Fruit fly (Drosophila melanogaster) whole organism, embryonic: Measurements from ENCODE around the gene CG45045.

Experiments used
- ATbp ChIP-seq: fragments of 200-800 bp; sonication (Bioruptor generic); optimal IDR thresholded peaks from 2 replicates; lab custom pipeline; 2017; ENCODE audit warnings: missing biosample characterization, mild to moderate bottlenecking, missing genetic modification characterization, missing genetic modification reagents
- Abd-B ChIP-seq: fragments of 200-800 bp; sonication (Bioruptor generic); optimal IDR thresholded peaks from 2 replicates; lab custom pipeline; 2018; ENCODE audit warnings: missing biosample characterization, mild to moderate bottlenecking, missing genetic modification characterization, moderate library complexity
- Aef1 ChIP-seq: fragments of 200-800 bp; sonication (Bioruptor generic); IDR thresholded peaks from 3 replicates; pipeline ENCODE4 v1.3.6; 2022; ENCODE audit warnings: missing biosample characterization, missing genetic modification characterization
- Asciz ChIP-seq: fragments of 200-800 bp; sonication (Bioruptor generic); optimal IDR thresholded peaks from 2 replicates; lab custom pipeline; 2017; ENCODE audit warnings: missing biosample characterization, mild to moderate bottlenecking, missing genetic modification characterization, missing genetic modification reagents
- Awh ChIP-seq: fragments of 200-800 bp; sonication (Bioruptor generic); IDR thresholded peaks from 2 replicates; pipeline ENCODE4, ENCODE4 v1.3.6; 2022; ENCODE audit warnings: missing biosample characterization, missing genetic modification characterization
- Bteb2 ChIP-seq: fragments of 200-800 bp; sonication (Bioruptor generic); optimal IDR thresholded peaks from 2 replicates; lab custom pipeline; 2016; ENCODE audit warnings: missing biosample characterization, missing genetic modification characterization
- CG11085 ChIP-seq: fragments of 200-800 bp; sonication (Bioruptor generic); IDR thresholded peaks from 2 replicates; pipeline ENCODE4 v1.3.6; 2022; ENCODE audit warnings: missing biosample characterization, missing genetic modification characterization
- CG12071 ChIP-seq: fragments of 200-800 bp; sonication (Bioruptor generic); optimal IDR thresholded peaks from 3 replicates; lab custom pipeline; 2018; ENCODE audit warnings: missing biosample characterization, mild to moderate bottlenecking, missing genetic modification characterization
- CG12219 ChIP-seq: fragments of 200-800 bp; sonication (Bioruptor generic); optimal IDR thresholded peaks from 3 replicates; lab custom pipeline; 2018; ENCODE audit warnings: missing biosample characterization, mild to moderate bottlenecking, missing genetic modification characterization
- CG12659 ChIP-seq: fragments of 200-800 bp; sonication (Bioruptor generic); optimal IDR thresholded peaks from 3 replicates; lab custom pipeline; 2017; ENCODE audit warnings: mild to moderate bottlenecking, missing biosample characterization, missing genetic modification reagents, missing genetic modification characterization
- CG13287 ChIP-seq: fragments of 200-800 bp; sonication (Bioruptor generic); IDR thresholded peaks from 2 replicates; pipeline ENCODE4 v1.3.6; 2022; ENCODE audit warnings: missing biosample characterization, missing genetic modification characterization; ENCODE audit not compliant: partially characterized antibody
- CG1602 ChIP-seq: fragments of 200-800 bp; sonication (Bioruptor generic); optimal IDR thresholded peaks from 3 replicates; lab custom pipeline; 2016; ENCODE audit warnings: missing biosample characterization, missing genetic modification characterization
- CG17186 ChIP-seq: fragments of 200-800 bp; sonication (Bioruptor generic); optimal IDR thresholded peaks from 3 replicates; lab custom pipeline; 2017; ENCODE audit warnings: missing biosample characterization, missing genetic modification reagents, missing genetic modification characterization
- CG17568 ChIP-seq: fragments of 200-800 bp; sonication (Bioruptor generic); optimal IDR thresholded peaks from 2 replicates; lab custom pipeline; 2018; ENCODE audit warnings: missing biosample characterization, mild to moderate bottlenecking, missing genetic modification characterization, moderate library complexity
- CG2129 ChIP-seq: fragments of 200-800 bp; sonication (Bioruptor generic); IDR thresholded peaks from 2 replicates; pipeline ENCODE4 v1.3.6; 2022; ENCODE audit warnings: missing biosample characterization, missing genetic modification characterization; ENCODE audit not compliant: partially characterized antibody
- CG2678 ChIP-seq: fragments of 200-800 bp; sonication (Bioruptor generic); optimal IDR thresholded peaks from 3 replicates; lab custom pipeline; 2019; ENCODE audit warnings: missing biosample characterization, mild to moderate bottlenecking, missing genetic modification characterization, moderate library complexity
- CG2712 ChIP-seq: fragments of 200-800 bp; optimal IDR thresholded peaks from 3 replicates; lab custom pipeline; 2019; ENCODE audit warnings: missing biosample characterization, mild to moderate bottlenecking, missing genetic modification characterization, moderate library complexity
- CG31441 ChIP-seq: fragments of 200-800 bp; sonication (Bioruptor generic); IDR thresholded peaks from 2 replicates; pipeline ENCODE4 v1.3.6; 2022; ENCODE audit warnings: missing biosample characterization, missing genetic modification characterization
- CG3281 ChIP-seq: fragments of 200-800 bp; sonication (Bioruptor generic); optimal IDR thresholded peaks from 3 replicates; lab custom pipeline; 2017; ENCODE audit warnings: missing biosample characterization, mild to moderate bottlenecking, missing genetic modification characterization
- CG33557 ChIP-seq: fragments of 200-800 bp; sonication (Bioruptor generic); optimal IDR thresholded peaks from 2 replicates; lab custom pipeline; 2019; ENCODE audit warnings: missing biosample characterization, mild to moderate bottlenecking, missing genetic modification characterization, moderate library complexity
- CG4282 ChIP-seq: fragments of 200-800 bp; sonication (Bioruptor generic); optimal IDR thresholded peaks from 2 replicates; lab custom pipeline; 2016; ENCODE audit warnings: missing biosample characterization, missing genetic modification characterization
- CG8944 ChIP-seq: fragments of 200-800 bp; sonication (Bioruptor generic); optimal IDR thresholded peaks from 3 replicates; lab custom pipeline; 2016; ENCODE audit warnings: missing biosample characterization, missing genetic modification characterization
- Dip2 ChIP-seq: fragments of 200-800 bp; sonication (Bioruptor generic); IDR thresholded peaks from 2 replicates; pipeline ENCODE4 v1.3.6; 2022; ENCODE audit warnings: missing biosample characterization, missing genetic modification characterization
- Dp ChIP-seq: fragments of 200-800 bp; sonication (Bioruptor generic); optimal IDR thresholded peaks from 2 replicates; lab custom pipeline; 2018; ENCODE audit warnings: missing biosample characterization, mild to moderate bottlenecking, missing genetic modification characterization, moderate library complexity
- Fer3 ChIP-seq: fragments of 200-800 bp; sonication (Bioruptor generic); optimal IDR thresholded peaks from 2 replicates; lab custom pipeline; 2018; ENCODE audit warnings: missing biosample characterization, mild to moderate bottlenecking, missing genetic modification characterization, moderate library complexity
- Hand ChIP-seq: fragments of 200-800 bp; sonication (Bioruptor generic); optimal IDR thresholded peaks from 2 replicates; lab custom pipeline; 2017; ENCODE audit warnings: mild to moderate bottlenecking, missing biosample characterization, missing genetic modification reagents, missing genetic modification characterization
- Jarid2 ChIP-seq: fragments of 200-800 bp; sonication (Bioruptor generic); optimal IDR thresholded peaks from 3 replicates; lab custom pipeline; 2017; ENCODE audit warnings: mild to moderate bottlenecking, missing biosample characterization, missing genetic modification reagents, missing genetic modification characterization
- Mes4 ChIP-seq: fragments of 200-800 bp; sonication (Bioruptor generic); optimal IDR thresholded peaks from 2 replicates; lab custom pipeline; 2016; ENCODE audit warnings: missing biosample characterization, missing genetic modification characterization
- Side ChIP-seq: fragments of 200-800 bp; sonication (Bioruptor generic); optimal IDR thresholded peaks from 2 replicates; lab custom pipeline; 2016; ENCODE audit warnings: missing biosample characterization, missing genetic modification characterization
- Ssrp ChIP-seq: fragments of 200-800 bp; sonication (Bioruptor generic); optimal IDR thresholded peaks from 2 replicates; lab custom pipeline; 2018; ENCODE audit warnings: missing biosample characterization, mild to moderate bottlenecking, missing genetic modification characterization, moderate library complexity
- ato ChIP-seq: fragments of 200-800 bp; sonication (Bioruptor generic); IDR thresholded peaks from 2 replicates; pipeline ENCODE4 v1.3.6; 2022; ENCODE audit warnings: missing biosample characterization, missing genetic modification characterization; ENCODE audit not compliant: partially characterized antibody
- dimm ChIP-seq: fragments of 200-800 bp; sonication (Bioruptor generic); IDR thresholded peaks from 2 replicates; pipeline ENCODE4 v1.3.6; 2022; ENCODE audit warnings: missing biosample characterization, missing genetic modification characterization
- emc ChIP-seq: fragments of 200-800 bp; sonication (Bioruptor generic); optimal IDR thresholded peaks from 2 replicates; lab custom pipeline; 2016; ENCODE audit warnings: missing biosample characterization, missing genetic modification characterization
- en ChIP-seq: fragments of 200-800 bp; sonication (Bioruptor generic); optimal IDR thresholded peaks from 2 replicates; lab custom pipeline; 2016; ENCODE audit warnings: missing biosample characterization, missing genetic modification characterization
- fd96Cb ChIP-seq: fragments of 200-800 bp; sonication (Bioruptor generic); optimal IDR thresholded peaks from 2 replicates; lab custom pipeline; 2018; ENCODE audit warnings: missing biosample characterization, mild to moderate bottlenecking, missing genetic modification characterization, moderate library complexity
- jing ChIP-seq: fragments of 200-800 bp; sonication (Bioruptor generic); optimal IDR thresholded peaks from 2 replicates; lab custom pipeline; 2018; ENCODE audit warnings: missing biosample characterization, mild to moderate bottlenecking, missing genetic modification characterization
- kni ChIP-seq: fragments of 200-800 bp; sonication (Bioruptor generic); optimal IDR thresholded peaks from 3 replicates; lab custom pipeline; 2017; ENCODE audit warnings: mild to moderate bottlenecking, missing biosample characterization, missing genetic modification reagents, missing genetic modification characterization
- lbe ChIP-seq: fragments of 200-800 bp; sonication (Bioruptor generic); optimal IDR thresholded peaks from 2 replicates; lab custom pipeline; 2016; ENCODE audit warnings: missing biosample characterization, mild to moderate bottlenecking, missing genetic modification characterization
- mirr ChIP-seq: fragments of 200-800 bp; sonication (Bioruptor generic); optimal IDR thresholded peaks from 3 replicates; lab custom pipeline; 2018; ENCODE audit warnings: missing biosample characterization, mild to moderate bottlenecking, missing genetic modification characterization
- nmo ChIP-seq: fragments of 200-800 bp; sonication (Bioruptor generic); optimal IDR thresholded peaks from 2 replicates; lab custom pipeline; 2018; ENCODE audit warnings: missing biosample characterization, mild to moderate bottlenecking, missing genetic modification characterization, moderate library complexity
- oc ChIP-seq: fragments of 200-800 bp; sonication (Bioruptor generic); optimal IDR thresholded peaks from 2 replicates; lab custom pipeline; 2018; ENCODE audit warnings: missing biosample characterization, mild to moderate bottlenecking, missing genetic modification characterization, moderate library complexity
- odd ChIP-seq: fragments of 200-800 bp; sonication (Bioruptor generic); optimal IDR thresholded peaks from 2 replicates; lab custom pipeline; 2017; ENCODE audit warnings: missing biosample characterization, mild to moderate bottlenecking, missing genetic modification characterization
- pan ChIP-seq, 4 experiments: fragments of >200 bp in 3 of 4; fragments of 200-800 bp in 1 of 4; sonication (Bioruptor generic) in 1 of 4; optimal IDR thresholded peaks in 3 of 4; IDR thresholded peaks in 1 of 4; 2 replicates each; pipeline versions ENCODE4 v1.3.6 to Lab custom; 2017 to 2022; ENCODE audit warnings: missing biosample characterization in 2 of 4, missing genetic modification characterization in 2 of 4, mixed read lengths in 1 of 4
- psq ChIP-seq: fragments of 200-800 bp; sonication (Bioruptor generic); optimal IDR thresholded peaks from 2 replicates; lab custom pipeline; 2017; ENCODE audit warnings: missing biosample characterization, missing genetic modification characterization
- rib ChIP-seq: fragments of 200-800 bp; sonication (Bioruptor generic); IDR thresholded peaks from 2 replicates; pipeline ENCODE4 v1.3.6; 2022; ENCODE audit warnings: missing biosample characterization, missing genetic modification characterization
- row ChIP-seq: fragments of 200-800 bp; sonication (Bioruptor generic); IDR thresholded peaks from 3 replicates; pipeline ENCODE4 v1.3.6; 2022; ENCODE audit warnings: missing biosample characterization, missing genetic modification characterization
- slbo ChIP-seq: fragments of 200-800 bp; sonication (Bioruptor generic); IDR thresholded peaks from 2 replicates; pipeline ENCODE4 v1.3.6; 2022; ENCODE audit warnings: missing biosample characterization, missing genetic modification characterization
- so ChIP-seq: fragments of 200-800 bp; sonication (Bioruptor generic); IDR thresholded peaks from 3 replicates; pipeline ENCODE4 v1.3.6; 2022; ENCODE audit warnings: missing biosample characterization, missing genetic modification characterization
- tll ChIP-seq, 2 experiments: fragments of 200-800 bp in 1 of 2; fragments of >200 bp in 1 of 2; sonication (Bioruptor generic) in 1 of 2; optimal IDR thresholded peaks; 2 replicates each; lab custom pipeline; 2017 to 2019; ENCODE audit warnings: missing biosample characterization in 2 of 2, missing genetic modification characterization in 2 of 2, mild to moderate bottlenecking in 1 of 2, moderate library complexity in 1 of 2
- z ChIP-seq: fragments of 200-800 bp; sonication (Bioruptor generic); IDR thresholded peaks from 3 replicates; pipeline ENCODE4 v1.3.6; 2022; ENCODE audit warnings: missing biosample characterization, missing genetic modification characterization

CG45045 gene

dm6 chr3R:17655040-17655439 is 12.3 kb upstream of the CG45045 start (continued):
- TF ChIP-seq CG2129 (GFP tag; lab: Robert Waterston, UW) (no peak), Aef1 (GFP tag; lab: Robert Waterston, UW) (no peak), z (GFP tag; lab: Robert Waterston, UW) (no peak), oc (no peak), CG17186 (no peak), Asciz (GFP tag; lab: Kevin White, UChicago) (peak; percentile 38), nmo (GFP tag; lab: Kevin White, UChicago) (no peak), ato (GFP tag; lab: Robert Waterston, UW) (no peak), psq (GFP tag; lab: Kevin White, UChicago) (no peak), CG11085 (no peak), row (GFP tag; lab: Robert Waterston, UW) (no peak), Dip2 (no peak), CG4282 (no peak), CG8944 (GFP tag; lab: Kevin White, UChicago) (no peak), Dp (GFP tag; lab: Kevin White, UChicago) (no peak), Bteb2 (GFP tag; lab: Kevin White, UChicago) (no peak), CG17568 (GFP tag; lab: Kevin White, UChicago) (peak; percentile 67), kni (GFP tag; lab: Kevin White, UChicago) (no peak), mirr (GFP tag; lab: Kevin White, UChicago) (no peak), CG1602 (GFP tag; lab: Kevin White, UChicago) (no peak), CG33557 (GFP tag; lab: Kevin White, UChicago) (peak; percentile 59), Abd-B (no peak), CG2712 (tag; lab: Kevin White, UChicago) (no peak), CG2678 (tag; lab: Kevin White, UChicago) (no peak), rib (GFP tag; lab: Robert Waterston, UW) (no peak), Awh (GFP tag; lab: Robert Waterston, UW) (no peak), CG31441 (0 out of 2 replicates have a peak, but pooled peaks have one; percentile 18), Fer3 (tag; lab: Kevin White, UChicago) (peak; percentile 4), CG12659 (GFP tag; lab: Kevin White, UChicago) (no peak), CG3281 (no peak), fd96Cb (tag; lab: Kevin White, UChicago) (no peak), CG13287 (GFP tag; lab: Robert Waterston, UW) (no peak), Side (GFP tag; lab: Kevin White, UChicago) (no peak), Jarid2 (GFP tag; lab: Kevin White, UChicago) (no peak), Ssrp (tag; lab: Kevin White, UChicago) (no peak), odd (GFP tag; lab: Kevin White, UChicago) (peak; percentile 63), dimm (GFP tag; lab: Robert Waterston, UW) (0 out of 2 replicates have a peak, but pooled peaks have one; percentile 13), Mes4 (peak; percentile 17), slbo (GFP tag; lab: Robert Waterston, UW) (no peak), ATbp (GFP tag; lab: Kevin White, UChicago) (peak; percentile 58), Hand (no peak), CG12071 (GFP tag; lab: Kevin White, UChicago) (peak; percentile 41), emc (GFP tag; lab: Kevin White, UChicago) (no peak), lbe (no peak), pan (optimal IDR thresholded peaks at IDR 0.05; lab: Kevin White, UChicago) (no peak), pan (GFP tag; optimal IDR thresholded peaks at IDR 0.05 in 1 of 2, IDR thresholded peaks at IDR 0.05 in 1 of 2) (peak in 1 of 2 experiments; percentile 25), CG12219 (GFP tag; lab: Kevin White, UChicago) (peak; percentile 65), tll (GFP tag; optimal IDR thresholded peaks at IDR 0.05; lab: Kevin White, UChicago) (no peak), so (GFP tag; lab: Robert Waterston, UW) (no peak), jing (GFP tag; lab: Kevin White, UChicago) (no peak), en (GFP tag; lab: Kevin White, UChicago) (no peak)
